Fruit fly (Drosophila melanogaster) whole organism, adult: ENCODE results near the gene CG1146.

ENCODE experiments used
- CG11617 ChIP-seq: fragments of 200-800 bp; sonication (Bioruptor generic); optimal IDR thresholded peaks from 2 replicates; lab custom pipeline; 2017; ENCODE audit warnings: mild to moderate bottlenecking, missing biosample characterization, missing genetic modification reagents, missing genetic modification characterization
- CG12768 ChIP-seq: fragments of 200-800 bp; sonication (Bioruptor generic); optimal IDR thresholded peaks from 2 replicates; lab custom pipeline; 2017; ENCODE audit warnings: missing biosample characterization, missing genetic modification characterization, mild to moderate bottlenecking, moderate library complexity, missing genetic modification reagents
- CG14711 ChIP-seq: fragments of 200-800 bp; sonication (Bioruptor generic); optimal IDR thresholded peaks from 2 replicates; lab custom pipeline; 2018; ENCODE audit warnings: missing biosample characterization, mild to moderate bottlenecking, missing genetic modification characterization, moderate library complexity
- CG1620 ChIP-seq: fragments of 200-800 bp; sonication (Bioruptor generic); optimal IDR thresholded peaks from 2 replicates; lab custom pipeline; 2016; ENCODE audit warnings: missing biosample characterization, missing genetic modification characterization
- CG33017 ChIP-seq: fragments of 200-800 bp; sonication (Bioruptor generic); optimal IDR thresholded peaks from 2 replicates; lab custom pipeline; 2018; ENCODE audit warnings: missing biosample characterization, mild to moderate bottlenecking, missing genetic modification characterization, moderate library complexity
- CG5204 ChIP-seq: fragments of 200-800 bp; sonication (Bioruptor generic); optimal IDR thresholded peaks from 2 replicates; lab custom pipeline; 2016; ENCODE audit warnings: missing biosample characterization, missing genetic modification characterization
- CG7045 ChIP-seq: fragments of 200-800 bp; sonication (Bioruptor generic); optimal IDR thresholded peaks from 2 replicates; lab custom pipeline; 2017; ENCODE audit warnings: missing biosample characterization, mild to moderate bottlenecking, missing genetic modification characterization
- CG7101 ChIP-seq: fragments of 200-800 bp; sonication (Bioruptor generic); optimal IDR thresholded peaks from 2 replicates; lab custom pipeline; 2018; ENCODE audit warnings: missing biosample characterization, mild to moderate bottlenecking, missing genetic modification characterization, moderate library complexity
- Clk ChIP-seq: fragments of 200-800 bp; sonication (Bioruptor generic); optimal IDR thresholded peaks from 2 replicates; lab custom pipeline; 2017; ENCODE audit warnings: missing biosample characterization, missing genetic modification characterization
- Crg-1 ChIP-seq: fragments of 200-800 bp; sonication (Bioruptor generic); optimal IDR thresholded peaks from 2 replicates; lab custom pipeline; 2016; ENCODE audit warnings: missing biosample characterization, missing genetic modification characterization
- Hr96 ChIP-seq: fragments of 200-800 bp; sonication (Bioruptor generic); optimal IDR thresholded peaks from 2 replicates; lab custom pipeline; 2016; ENCODE audit warnings: missing biosample characterization, missing genetic modification characterization
- Mnt ChIP-seq: fragments of 200-800 bp; sonication (Bioruptor generic); optimal IDR thresholded peaks from 2 replicates; lab custom pipeline; 2016; ENCODE audit warnings: missing biosample characterization, mild to moderate bottlenecking, missing genetic modification characterization
- bab1 ChIP-seq: fragments of 200-800 bp; sonication (Bioruptor generic); optimal IDR thresholded peaks from 3 replicates; lab custom pipeline; 2019; ENCODE audit warnings: missing biosample characterization, mild to moderate bottlenecking, missing genetic modification characterization, moderate library complexity
- cic ChIP-seq: fragments of 200-800 bp; sonication (Bioruptor generic); optimal IDR thresholded peaks from 2 replicates; lab custom pipeline; 2017; ENCODE audit warnings: missing biosample characterization, mild to moderate bottlenecking, missing genetic modification characterization, moderate library complexity
- cnc ChIP-seq, 2 experiments: fragments of >200 bp; optimal IDR thresholded peaks; 2 replicates each; lab custom pipeline; 2017
- kay ChIP-seq: fragments of 200-800 bp; sonication (Bioruptor generic); peaks from one replicate; lab custom pipeline; 2016; ENCODE audit warnings: missing biosample characterization, missing genetic modification characterization, borderline replicate concordance
- ovo ChIP-seq: fragments of 200-800 bp; sonication (Bioruptor generic); optimal IDR thresholded peaks from 2 replicates; lab custom pipeline; 2016; ENCODE audit warnings: missing biosample characterization, missing genetic modification characterization
- pad ChIP-seq: fragments of 200-800 bp; sonication (Bioruptor generic); optimal IDR thresholded peaks from 3 replicates; lab custom pipeline; 2017; ENCODE audit warnings: missing biosample characterization, missing genetic modification characterization, mild to moderate bottlenecking, moderate library complexity, missing genetic modification reagents
- tj ChIP-seq: fragments of 200-800 bp; sonication (Bioruptor generic); optimal IDR thresholded peaks from 3 replicates; lab custom pipeline; 2017; ENCODE audit warnings: missing biosample characterization, mild to moderate bottlenecking, missing genetic modification characterization, moderate library complexity
- toe ChIP-seq: fragments of 200-800 bp; sonication (Bioruptor generic); optimal IDR thresholded peaks from 2 replicates; lab custom pipeline; 2016; ENCODE audit warnings: missing biosample characterization, missing genetic modification characterization

The CG1146 gene

DNA sequence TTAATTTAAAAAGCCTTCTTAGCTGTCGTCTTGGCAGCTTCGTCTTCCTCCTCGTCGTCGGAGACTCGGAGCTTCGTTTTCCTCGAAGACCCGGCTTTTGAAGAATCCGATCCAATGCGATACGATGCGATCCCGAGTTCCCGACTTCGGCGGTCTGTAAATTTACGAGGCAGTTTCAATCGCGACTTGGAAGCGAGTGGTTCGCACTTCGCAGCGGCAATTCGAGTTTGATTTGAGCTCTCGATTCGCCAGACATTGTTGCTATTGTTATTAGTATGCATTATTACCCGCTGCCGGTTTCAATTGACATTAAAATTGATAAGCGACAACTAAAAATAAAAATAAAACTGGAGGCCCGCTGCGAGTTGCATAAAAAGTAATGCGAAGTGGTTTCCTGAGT, at the start of gene CG1146:
Gene CG1146, plus strand, starts transcription at position 171 of the 400 bp plus-strand sequence.
- TF ChIP-seq Clk (GFP tag; lab: Kevin White, UChicago) (no peak), CG12768 (peak; percentile 7)

- TF ChIP-seq toe (GFP tag; lab: Kevin White, UChicago) (no peak), CG33017 (tag; lab: Kevin White, UChicago) (no peak), CG5204 (GFP tag; lab: Kevin White, UChicago) (no peak), ovo (GFP tag; lab: Kevin White, UChicago) (no peak), Clk (GFP tag; lab: Kevin White, UChicago) (no peak), Hr96 (GFP tag; lab: Kevin White, UChicago) (no peak)
These were observed 46.8 kb upstream of the CG1146 start for dm6 chr3L:2441831-2442230.

- TF ChIP-seq Mnt (GFP tag; lab: Kevin White, UChicago) (no peak), tj (GFP tag; lab: Kevin White, UChicago) (no peak), CG11617 (GFP tag; lab: Kevin White, UChicago) (no peak)
These were observed 46.3 kb upstream of the CG1146 start for dm6 chr3L:2442330-2442729.

dm6 chr3L:2446201-2446600, 42.4 kb upstream of the CG1146 start:
- TF ChIP-seq CG5204 (GFP tag; lab: Kevin White, UChicago) (no peak), CG11617 (GFP tag; lab: Kevin White, UChicago) (no peak), ovo (GFP tag; lab: Kevin White, UChicago) (no peak), Clk (GFP tag; lab: Kevin White, UChicago) (no peak), CG7045 (no peak), CG14711 (tag; lab: Kevin White, UChicago) (no peak), CG7101 (tag; lab: Kevin White, UChicago) (no peak), CG33017 (tag; lab: Kevin White, UChicago) (no peak), CG12768 (no peak), CG1620 (GFP tag; lab: Kevin White, UChicago) (no peak), tj (GFP tag; lab: Kevin White, UChicago) (no peak), Hr96 (GFP tag; lab: Kevin White, UChicago) (no peak), cic (GFP tag; lab: Kevin White, UChicago) (no peak), Mnt (GFP tag; lab: Kevin White, UChicago) (no peak), bab1 (GFP tag; lab: Kevin White, UChicago) (no peak), pad (no peak), kay (GFP tag; lab: Kevin White, UChicago) (no peak), cnc (optimal IDR thresholded peaks at IDR 0.05; lab: Kevin White, UChicago) (no peak), toe (GFP tag; lab: Kevin White, UChicago) (no peak)

- TF ChIP-seq CG14711 (tag; lab: Kevin White, UChicago), result no peak
- TF ChIP-seq bab1 (GFP tag; lab: Kevin White, UChicago), result no peak
- no peak for TF ChIP-seq pad
- no peak for TF ChIP-seq ovo (GFP tag; lab: Kevin White, UChicago)
These were observed 31.7 kb upstream of the CG1146 start for dm6 chr3L:2456868-2457267.

DNA sequence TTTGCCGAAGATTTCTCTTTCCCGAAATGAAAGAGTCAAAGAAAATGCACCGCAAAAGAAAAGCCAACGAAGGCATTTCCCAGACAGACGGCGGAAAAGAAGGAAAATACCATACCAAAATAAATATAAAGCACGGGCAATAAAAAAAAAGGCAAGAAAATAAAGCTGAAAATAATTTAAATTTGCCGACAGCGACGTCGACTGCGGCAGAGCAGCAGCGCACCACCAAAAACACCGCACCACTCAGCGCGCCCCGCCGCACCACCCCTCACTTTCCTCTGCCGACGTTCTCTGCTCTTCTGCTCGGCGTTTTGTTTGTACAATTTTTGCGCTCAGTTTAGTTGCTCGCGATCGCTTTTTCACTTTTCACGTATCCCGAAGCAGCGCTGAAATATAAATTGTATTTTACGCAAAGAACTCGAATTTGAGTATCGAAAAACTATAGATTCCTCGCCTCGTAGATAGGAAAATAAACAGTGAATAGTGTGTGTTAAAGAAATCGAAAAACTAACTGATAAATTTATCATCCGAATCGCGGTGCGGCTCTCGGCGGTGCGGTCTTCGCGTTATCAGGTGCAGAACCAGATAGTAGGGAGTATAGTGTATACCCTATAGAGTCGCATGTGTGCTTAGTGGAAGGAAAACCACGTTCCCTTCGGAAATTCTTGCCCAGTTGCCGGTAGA, 30.9 kb upstream of the CG1146 start:
- TF ChIP-seq CG12768, result no peak
- TF ChIP-seq cnc (optimal IDR thresholded peaks at IDR 0.05; lab: Kevin White, UChicago), result no peak
- TF ChIP-seq kay (GFP tag; lab: Kevin White, UChicago), result peak; percentile 40
- peak; percentile 64 for TF ChIP-seq cic (GFP tag; lab: Kevin White, UChicago)
- TF ChIP-seq toe (GFP tag; lab: Kevin White, UChicago), result no peak
- no peak for TF ChIP-seq ovo (GFP tag; lab: Kevin White, UChicago)
- no peak for TF ChIP-seq Clk (GFP tag; lab: Kevin White, UChicago)
- TF ChIP-seq CG14711 (tag; lab: Kevin White, UChicago), result no peak
- no peak for TF ChIP-seq CG5204 (GFP tag; lab: Kevin White, UChicago)
- TF ChIP-seq pad, result no peak
- peak; percentile 58 for TF ChIP-seq Mnt (GFP tag; lab: Kevin White, UChicago)
- TF ChIP-seq bab1 (GFP tag; lab: Kevin White, UChicago), result no peak
- TF ChIP-seq CG7101 (tag; lab: Kevin White, UChicago), result no peak
- TF ChIP-seq CG7045, result no peak
- TF ChIP-seq CG1620 (GFP tag; lab: Kevin White, UChicago), result no peak
- TF ChIP-seq Hr96 (GFP tag; lab: Kevin White, UChicago), result no peak
- TF ChIP-seq CG33017 (tag; lab: Kevin White, UChicago), result no peak
- TF ChIP-seq tj (GFP tag; lab: Kevin White, UChicago), result peak; percentile 30
- no peak for TF ChIP-seq CG11617 (GFP tag; lab: Kevin White, UChicago)
- TF ChIP-seq Crg-1 (GFP tag; lab: Kevin White, UChicago), result no peak

DNA sequence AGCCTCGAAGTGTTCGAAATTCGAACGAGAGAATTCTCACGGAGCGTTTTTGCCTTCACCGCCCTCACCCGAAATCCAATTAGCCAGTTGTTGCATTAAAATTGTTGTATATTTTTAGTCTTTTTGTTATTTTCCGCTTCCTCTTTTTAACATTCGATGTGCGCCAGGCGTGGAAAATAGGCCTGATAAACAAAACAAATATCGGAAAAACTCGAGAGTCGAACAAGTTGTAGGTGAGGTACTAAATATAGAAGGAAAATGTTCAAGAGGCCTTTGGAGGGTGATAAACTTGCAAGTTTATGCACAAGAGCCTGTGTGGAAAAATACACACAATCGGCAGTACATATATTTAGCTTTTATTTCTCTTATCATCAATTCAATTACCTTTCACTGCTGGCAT, 29.8 kb upstream of the CG1146 start:
- TF ChIP-seq toe (GFP tag; lab: Kevin White, UChicago), result no peak
- peak; percentile 74 for TF ChIP-seq kay (GFP tag; lab: Kevin White, UChicago)
